Fruit fly (Drosophila melanogaster) whole organism, embryonic: Measurements from ENCODE around the gene Mur2B.

Source experiments
- Antp ChIP-seq: fragments of 200-800 bp; sonication (Bioruptor generic); optimal IDR thresholded peaks from 3 replicates; lab custom pipeline; 2016; ENCODE audit warnings: missing biosample characterization, missing genetic modification characterization
- B-H2 ChIP-seq: fragments of 200-800 bp; sonication (Bioruptor generic); optimal IDR thresholded peaks from 2 replicates; lab custom pipeline; 2018; ENCODE audit warnings: missing biosample characterization, mild to moderate bottlenecking, missing genetic modification characterization
- Bgb ChIP-seq: fragments of 200-800 bp; sonication (Bioruptor generic); IDR thresholded peaks from 2 replicates; pipeline ENCODE4 v1.3.6; 2022; ENCODE audit warnings: missing biosample characterization, missing genetic modification characterization; ENCODE audit not compliant: partially characterized antibody
- CG11504 ChIP-seq: fragments of 200-800 bp; sonication (Bioruptor generic); optimal IDR thresholded peaks from 3 replicates; lab custom pipeline; 2019; ENCODE audit warnings: missing biosample characterization, mild to moderate bottlenecking, missing genetic modification characterization, moderate library complexity
- CG11560 ChIP-seq: fragments of 200-800 bp; sonication (Bioruptor generic); IDR thresholded peaks from 3 replicates; pipeline ENCODE4 v1.3.6; 2022; ENCODE audit warnings: missing biosample characterization, missing genetic modification characterization
- CG12391 ChIP-seq: fragments of 200-800 bp; sonication (Bioruptor generic); optimal IDR thresholded peaks from 3 replicates; lab custom pipeline; 2018; ENCODE audit warnings: missing biosample characterization, mild to moderate bottlenecking, missing genetic modification characterization, moderate library complexity
- CG13424 ChIP-seq: fragments of 200-800 bp; sonication (Bioruptor generic); optimal IDR thresholded peaks from 2 replicates; lab custom pipeline; 2019; ENCODE audit warnings: missing biosample characterization, mild to moderate bottlenecking, missing genetic modification characterization, moderate library complexity
- CG17912 ChIP-seq: fragments of 200-800 bp; sonication (Bioruptor generic); optimal IDR thresholded peaks from 2 replicates; lab custom pipeline; 2018; ENCODE audit warnings: missing biosample characterization, mild to moderate bottlenecking, missing genetic modification characterization
- CG2875 ChIP-seq: fragments of 200-800 bp; sonication (Bioruptor generic); optimal IDR thresholded peaks from 2 replicates; lab custom pipeline; 2017; ENCODE audit warnings: missing biosample characterization, mild to moderate bottlenecking, missing genetic modification characterization, missing genetic modification reagents
- CG3163 ChIP-seq: fragments of 200-800 bp; sonication (Bioruptor generic); optimal IDR thresholded peaks from 3 replicates; lab custom pipeline; 2016; ENCODE audit warnings: missing biosample characterization, missing genetic modification characterization
- CG32772 ChIP-seq: fragments of 200-800 bp; sonication (Bioruptor generic); IDR thresholded peaks from 2 replicates; pipeline ENCODE4 v1.3.6; 2022; ENCODE audit warnings: missing biosample characterization, missing genetic modification characterization
- CG33213 ChIP-seq: fragments of 200-800 bp; sonication (Bioruptor generic); optimal IDR thresholded peaks from 3 replicates; lab custom pipeline; 2016; ENCODE audit warnings: missing biosample characterization, missing genetic modification characterization
- CG33557 ChIP-seq: fragments of 200-800 bp; sonication (Bioruptor generic); optimal IDR thresholded peaks from 2 replicates; lab custom pipeline; 2019; ENCODE audit warnings: missing biosample characterization, mild to moderate bottlenecking, missing genetic modification characterization, moderate library complexity
- CG3995 ChIP-seq: fragments of 200-800 bp; sonication (Bioruptor generic); optimal IDR thresholded peaks from 3 replicates; lab custom pipeline; 2016; ENCODE audit warnings: missing biosample characterization, missing genetic modification characterization
- CG6683 ChIP-seq: fragments of 200-800 bp; sonication (Bioruptor generic); optimal IDR thresholded peaks from 2 replicates; lab custom pipeline; 2017; ENCODE audit warnings: missing biosample characterization, mild to moderate bottlenecking, missing genetic modification characterization, missing genetic modification reagents
- CG7556 ChIP-seq: fragments of 200-800 bp; sonication (Bioruptor generic); optimal IDR thresholded peaks from 2 replicates; lab custom pipeline; 2017; ENCODE audit warnings: missing biosample characterization, mild to moderate bottlenecking, missing genetic modification characterization
- CG7786 ChIP-seq: fragments of 200-800 bp; sonication (Bioruptor generic); optimal IDR thresholded peaks from 2 replicates; lab custom pipeline; 2016; ENCODE audit warnings: missing biosample characterization, missing genetic modification characterization
- CG8924 ChIP-seq: fragments of 200-800 bp; optimal IDR thresholded peaks from 3 replicates; lab custom pipeline; 2019; ENCODE audit warnings: missing biosample characterization, mild to moderate bottlenecking, missing genetic modification characterization, moderate library complexity
- Dad ChIP-seq: fragments of 200-800 bp; sonication (Bioruptor generic); optimal IDR thresholded peaks from 3 replicates; lab custom pipeline; 2016; ENCODE audit warnings: missing biosample characterization, missing genetic modification characterization
- Dref ChIP-seq: fragments of 200-800 bp; sonication (Bioruptor generic); IDR thresholded peaks from 2 replicates; pipeline ENCODE4 v1.3.6; 2022; ENCODE audit warnings: missing biosample characterization, missing genetic modification characterization
- Ets65A ChIP-seq: fragments of 200-800 bp; sonication (Bioruptor generic); peaks from one replicate; lab custom pipeline; 2016; ENCODE audit warnings: missing biosample characterization, missing genetic modification characterization
- HLH54F ChIP-seq: fragments of 200-800 bp; sonication (Bioruptor generic); optimal IDR thresholded peaks from 3 replicates; lab custom pipeline; 2016; ENCODE audit warnings: missing biosample characterization, missing genetic modification characterization
- MBD-R2 ChIP-seq: fragments of 200-800 bp; sonication (Bioruptor generic); IDR thresholded peaks from 2 replicates; pipeline ENCODE4 v1.3.6; 2022; ENCODE audit warnings: missing biosample characterization, missing genetic modification characterization
- Nf-YB ChIP-seq: fragments of 200-800 bp; sonication (Bioruptor generic); optimal IDR thresholded peaks from 3 replicates; lab custom pipeline; 2019; ENCODE audit warnings: missing biosample characterization, mild to moderate bottlenecking, missing genetic modification characterization, moderate library complexity
- Oli ChIP-seq: fragments of 200-800 bp; sonication (Bioruptor generic); optimal IDR thresholded peaks from 2 replicates; lab custom pipeline; 2018; ENCODE audit warnings: missing biosample characterization, mild to moderate bottlenecking, missing genetic modification characterization, moderate library complexity
- Opbp ChIP-seq: fragments of 200-800 bp; sonication (Bioruptor generic); IDR thresholded peaks from 3 replicates; pipeline ENCODE4 v1.3.6; 2022; ENCODE audit warnings: missing biosample characterization, missing genetic modification characterization; ENCODE audit not compliant: partially characterized antibody
- PHDP ChIP-seq: fragments of 200-800 bp; sonication (Bioruptor generic); optimal IDR thresholded peaks from 3 replicates; lab custom pipeline; 2018; ENCODE audit warnings: missing biosample characterization, mild to moderate bottlenecking, missing genetic modification characterization, moderate library complexity
- Rfx ChIP-seq: fragments of 200-800 bp; sonication (Bioruptor generic); IDR thresholded peaks from 2 replicates; pipeline ENCODE4 v1.3.6; 2022; ENCODE audit warnings: missing biosample characterization, missing genetic modification characterization
- Stat92E ChIP-seq, 3 experiments: fragments of >200 bp in 2 of 3; fragments of 200-800 bp in 1 of 3; sonication (Bioruptor generic) in 1 of 3; optimal IDR thresholded peaks; 2 replicates each; lab custom pipeline; 2017 to 2019; ENCODE audit warnings: missing biosample characterization in 3 of 3, missing genetic modification characterization in 3 of 3, mild to moderate bottlenecking in 1 of 3, moderate library complexity in 1 of 3
- Xbp1 ChIP-seq: fragments of 200-800 bp; sonication (Bioruptor generic); optimal IDR thresholded peaks from 3 replicates; lab custom pipeline; 2016; ENCODE audit warnings: missing biosample characterization, mild to moderate bottlenecking, missing genetic modification characterization
- ato ChIP-seq: fragments of 200-800 bp; sonication (Bioruptor generic); IDR thresholded peaks from 2 replicates; pipeline ENCODE4 v1.3.6; 2022; ENCODE audit warnings: missing biosample characterization, missing genetic modification characterization; ENCODE audit not compliant: partially characterized antibody
- bbx ChIP-seq: fragments of 200-800 bp; sonication (Bioruptor generic); IDR thresholded peaks from 2 replicates; pipeline ENCODE4 v1.3.6; 2022; ENCODE audit warnings: missing biosample characterization, missing genetic modification characterization; ENCODE audit not compliant: partially characterized antibody
- btn ChIP-seq: fragments of 200-800 bp; sonication (Bioruptor generic); optimal IDR thresholded peaks from 2 replicates; lab custom pipeline; 2016; ENCODE audit warnings: missing biosample characterization, missing genetic modification characterization
- cad ChIP-seq: fragments of >200 bp; optimal IDR thresholded peaks from 2 replicates; lab custom pipeline; 2017; ENCODE audit warnings: missing biosample characterization, missing genetic modification characterization
- chif ChIP-seq, 2 experiments: fragments of 200-800 bp; sonication (Bioruptor generic); optimal IDR thresholded peaks; 3 replicates each; lab custom pipeline; 2016; ENCODE audit warnings: missing biosample characterization in 2 of 2, missing genetic modification characterization in 2 of 2
- chinmo ChIP-seq: fragments of 200-800 bp; sonication (Bioruptor generic); IDR thresholded peaks from 4 replicates; pipeline ENCODE4 v1.3.6; 2022; ENCODE audit warnings: missing biosample characterization, missing genetic modification characterization; ENCODE audit not compliant: partially characterized antibody
- cwo ChIP-seq: fragments of 200-800 bp; sonication (Bioruptor generic); optimal IDR thresholded peaks from 3 replicates; lab custom pipeline; 2017; ENCODE audit warnings: missing biosample characterization, missing genetic modification characterization, mild to moderate bottlenecking, moderate library complexity, missing genetic modification reagents
- dimm ChIP-seq: fragments of 200-800 bp; sonication (Bioruptor generic); IDR thresholded peaks from 2 replicates; pipeline ENCODE4 v1.3.6; 2022; ENCODE audit warnings: missing biosample characterization, missing genetic modification characterization
- dpn ChIP-seq, 2 experiments: fragments of 200-800 bp; sonication (Bioruptor generic); optimal IDR thresholded peaks; 3 replicates each; lab custom pipeline; 2016; ENCODE audit warnings: missing biosample characterization in 2 of 2, missing genetic modification characterization in 2 of 2
- ftz-f1 ChIP-seq: fragments of 200-800 bp; sonication (Bioruptor generic); optimal IDR thresholded peaks from 2 replicates; lab custom pipeline; 2016; ENCODE audit warnings: missing biosample characterization, missing genetic modification characterization
- fu2 ChIP-seq: fragments of 200-800 bp; sonication (Bioruptor generic); optimal IDR thresholded peaks from 2 replicates; lab custom pipeline; 2016; ENCODE audit warnings: missing biosample characterization, missing genetic modification characterization
- pho ChIP-seq: fragments of 200-800 bp; sonication (Bioruptor generic); optimal IDR thresholded peaks from 2 replicates; lab custom pipeline; 2016; ENCODE audit warnings: missing biosample characterization, missing genetic modification characterization
- phol ChIP-seq: fragments of 200-800 bp; sonication (Bioruptor generic); optimal IDR thresholded peaks from 3 replicates; lab custom pipeline; 2018; ENCODE audit warnings: missing biosample characterization, mild to moderate bottlenecking, missing genetic modification characterization, moderate library complexity
- pita ChIP-seq: fragments of 200-800 bp; sonication (Bioruptor generic); optimal IDR thresholded peaks from 2 replicates; lab custom pipeline; 2017; ENCODE audit warnings: missing biosample characterization, mild to moderate bottlenecking, missing genetic modification characterization
- sim ChIP-seq: fragments of 200-800 bp; sonication (Bioruptor generic); IDR thresholded peaks from 2 replicates; pipeline ENCODE4 v1.3.6; 2022; ENCODE audit warnings: missing biosample characterization, missing genetic modification characterization
- sna ChIP-seq: fragments of 200-800 bp; sonication (Bioruptor generic); IDR thresholded peaks from 2 replicates; pipeline ENCODE4 v1.3.6; 2022; ENCODE audit warnings: missing biosample characterization, missing genetic modification characterization; ENCODE audit not compliant: partially characterized antibody
- sob ChIP-seq: fragments of 200-800 bp; sonication (Bioruptor generic); IDR thresholded peaks from 2 replicates; pipeline ENCODE4 v1.3.6; 2022; ENCODE audit warnings: missing biosample characterization, missing genetic modification characterization
- tin ChIP-seq: fragments of 200-800 bp; sonication (Bioruptor generic); optimal IDR thresholded peaks from 3 replicates; lab custom pipeline; 2016; ENCODE audit warnings: missing biosample characterization, missing genetic modification characterization
- tll ChIP-seq, 2 experiments: fragments of 200-800 bp in 1 of 2; fragments of >200 bp in 1 of 2; sonication (Bioruptor generic) in 1 of 2; optimal IDR thresholded peaks; 2 replicates each; lab custom pipeline; 2017 to 2019; ENCODE audit warnings: missing biosample characterization in 2 of 2, missing genetic modification characterization in 2 of 2, mild to moderate bottlenecking in 1 of 2, moderate library complexity in 1 of 2

Gene Mur2B

DNA sequence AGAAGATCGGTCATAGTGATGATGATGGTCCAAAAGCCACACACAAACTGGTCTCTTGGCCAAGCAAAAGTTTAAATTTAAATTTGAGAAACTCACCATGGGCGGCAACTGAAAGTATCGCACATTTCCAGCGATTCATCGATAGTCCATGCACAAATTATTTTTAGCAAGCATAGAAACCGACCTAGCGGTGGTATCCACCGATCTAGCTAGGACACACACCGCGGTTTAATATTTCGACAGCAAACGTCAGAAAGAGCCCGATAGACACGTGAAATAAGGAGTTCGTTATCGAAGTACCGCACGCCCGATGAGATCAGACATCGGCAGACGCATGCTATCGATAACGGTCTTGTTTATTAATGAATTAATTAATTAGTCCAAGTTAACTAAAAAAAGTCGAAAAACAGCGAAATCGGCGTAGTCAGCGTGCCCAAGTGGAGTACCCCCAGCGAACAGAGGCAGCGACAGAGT, 155.8 kb downstream of the Mur2B start, which contains the start of gene CG14795 (continued):
- TF ChIP-seq Stat92E (GFP tag; optimal IDR thresholded peaks at IDR 0.05; lab: Kevin White, UChicago): peak in 1 of 3 experiments; percentile 49
- TF ChIP-seq CG11560 (tag; lab: Robert Waterston, UW): peak; percentile 69; the same call in 2 of the 3 replicates
- TF ChIP-seq CG7786 (GFP tag; lab: Kevin White, UChicago): peak; percentile 20
- peak; percentile 23 for TF ChIP-seq CG12391
- peak; percentile 97 for TF ChIP-seq pita (GFP tag; lab: Kevin White, UChicago)
- peak; percentile 58 for TF ChIP-seq Rfx (GFP tag; lab: Robert Waterston, UW)
- peak; percentile 23 for TF ChIP-seq CG33557 (GFP tag; lab: Kevin White, UChicago)
- TF ChIP-seq Antp (GFP tag; lab: Kevin White, UChicago): peak; percentile 30
- peak; percentile 97 for TF ChIP-seq bbx
- TF ChIP-seq ftz-f1 (GFP tag; lab: Kevin White, UChicago): peak; percentile 36
- no peak for TF ChIP-seq cwo (GFP tag; lab: Kevin White, UChicago)
- peak; percentile 27 for TF ChIP-seq PHDP (tag; lab: Kevin White, UChicago)
- peak; percentile 99 for TF ChIP-seq Dref (GFP tag; lab: Robert Waterston, UW)
- peak; percentile 44 for TF ChIP-seq B-H2 (GFP tag; lab: Kevin White, UChicago)
- TF ChIP-seq CG6683 (GFP tag; lab: Kevin White, UChicago): peak; percentile 35
- TF ChIP-seq CG8924 (tag; lab: Kevin White, UChicago): peak; percentile 60
- peak; percentile 3 for TF ChIP-seq CG7556 (GFP tag; lab: Kevin White, UChicago)
- peak; percentile 53 for TF ChIP-seq pho
- peak; percentile 75 for TF ChIP-seq sob (GFP tag; lab: Robert Waterston, UW)
- peak in 1 of 2 experiments; percentile 2 for TF ChIP-seq chif (GFP tag; optimal IDR thresholded peaks at IDR 0.05; lab: Kevin White, UChicago)
- TF ChIP-seq ato: peak; percentile 83
- TF ChIP-seq CG13424: peak; percentile 45
- TF ChIP-seq CG2875 (GFP tag; lab: Kevin White, UChicago): no peak
- TF ChIP-seq CG17912 (GFP tag; lab: Kevin White, UChicago): peak; percentile 69
- TF ChIP-seq dpn (GFP tag; optimal IDR thresholded peaks at IDR 0.05; lab: Kevin White, UChicago): peak; percentile 39 to 43
- TF ChIP-seq Bgb (GFP tag; lab: Robert Waterston, UW): peak; percentile 98
- TF ChIP-seq fu2: peak; percentile 7
- peak; percentile 4 for TF ChIP-seq Nf-YB
- no peak for TF ChIP-seq dimm (GFP tag; lab: Robert Waterston, UW)
- TF ChIP-seq CG3995 (GFP tag; lab: Kevin White, UChicago): peak; percentile 38
- peak; percentile 49 for TF ChIP-seq Xbp1 (GFP tag; lab: Kevin White, UChicago)
- TF ChIP-seq chinmo (GFP tag; lab: Robert Waterston, UW): peak; percentile 88
- TF ChIP-seq Oli: no peak
- peak; percentile 37 for TF ChIP-seq CG11504
- TF ChIP-seq CG32772: no peak
- TF ChIP-seq Opbp (GFP tag; lab: Robert Waterston, UW): peak; percentile 94
- peak; percentile 80 for TF ChIP-seq CG33213
- TF ChIP-seq tin: peak; percentile 12
- peak; percentile 94 for TF ChIP-seq Ets65A (GFP tag; lab: Kevin White, UChicago)
- peak; percentile 73 for TF ChIP-seq phol (tag; lab: Kevin White, UChicago)
- peak; percentile 36 for TF ChIP-seq HLH54F
- no peak for TF ChIP-seq cad
- TF ChIP-seq MBD-R2: peak; percentile 57
- no peak for TF ChIP-seq sim (GFP tag; lab: Robert Waterston, UW)
- peak; percentile 40 for TF ChIP-seq Dad
- TF ChIP-seq btn (GFP tag; lab: Kevin White, UChicago): no peak
- TF ChIP-seq tll (GFP tag; optimal IDR thresholded peaks at IDR 0.05; lab: Kevin White, UChicago): no peak
- TF ChIP-seq sna: peak; percentile 89
- TF ChIP-seq CG3163 (GFP tag; lab: Kevin White, UChicago): peak; percentile 13
